Worm (Caenorhabditis elegans): ENCODE data around the gene srd-51.

The srd-51 gene

DNA sequence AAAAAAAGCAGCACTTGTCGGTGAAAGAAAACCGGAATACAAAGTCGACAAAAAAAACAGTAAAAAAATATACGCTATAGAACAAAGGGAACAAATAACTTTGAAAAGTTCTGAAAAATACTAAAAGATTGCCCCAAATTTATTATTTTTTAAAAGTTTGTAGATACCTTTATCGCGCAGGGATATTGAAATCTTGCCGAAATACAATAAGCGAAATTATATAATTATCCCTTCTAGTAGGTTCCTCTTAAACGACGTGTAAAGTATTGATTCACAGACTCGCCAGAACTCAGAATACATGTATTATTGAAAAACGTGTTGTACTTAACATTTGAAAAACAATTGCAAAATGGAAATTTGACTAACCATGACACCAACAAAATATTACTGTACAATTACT, 29.7 kb upstream of the srd-51 start (continued):
- TF ChIP-seq snpc-4 (tag; optimal IDR thresholded peaks at IDR 0.05) (peak; percentile 81), dpl-1 (GFP tag; optimal IDR thresholded peaks at IDR 0.05) (peak; percentile 38 to 46 (median 40)), fkh-8 (tag; optimal IDR thresholded peaks at IDR 0.05) (peak; percentile 82), pax-3 (tag; optimal IDR thresholded peaks at IDR 0.05) (peak; percentile 63), aha-1 (tag; optimal IDR thresholded peaks at IDR 0.05) (no peak), nhr-47 (tag; optimal IDR thresholded peaks at IDR 0.05) (peak; percentile 97), ztf-4 (tag; optimal IDR thresholded peaks at IDR 0.05) (peak; percentile 90), vab-15 (tag; optimal IDR thresholded peaks at IDR 0.05) (no peak), irx-1 (tag; optimal IDR thresholded peaks at IDR 0.05) (peak; percentile 95), pag-3 (tag; optimal IDR thresholded peaks at IDR 0.05; ENCODE audit: borderline replicate concordance, insufficient read depth) (no peak), mef-2 (tag; optimal IDR thresholded peaks at IDR 0.05) (peak; percentile 61), lin-14 (GFP tag; optimal IDR thresholded peaks at IDR 0.05) (peak; percentile 88), swsn-7 (tag; optimal IDR thresholded peaks at IDR 0.05) (peak; percentile 89), ceh-63 (GFP tag; optimal IDR thresholded peaks at IDR 0.05) (no peak), lir-3 (tag; optimal IDR thresholded peaks at IDR 0.05; ENCODE audit: poor library complexity) (peak; percentile 81), elt-3 (tag; optimal IDR thresholded peaks at IDR 0.05) (peak in 3 of 6 experiments; percentile 13 to 95 (median 70)), C04F5.9 (tag; optimal IDR thresholded peaks at IDR 0.05) (peak; percentile 32), mdl-1 (tag; optimal IDR thresholded peaks at IDR 0.05) (peak in 1 of 2 experiments; percentile 27), alr-1 (tag; optimal IDR thresholded peaks at IDR 0.05; ENCODE audit: borderline replicate concordance) (no peak), C16A3.4 (tag; optimal IDR thresholded peaks at IDR 0.05) (peak; percentile 97), snu-23 (GFP tag; optimal IDR thresholded peaks at IDR 0.05) (peak; percentile 97), Y116A8C.19 (tag; optimal IDR thresholded peaks at IDR 0.05; ENCODE audit: borderline replicate concordance) (no peak), nhr-77 (tag; optimal IDR thresholded peaks at IDR 0.05) (peak; percentile 87), efl-1 (optimal IDR thresholded peaks at IDR 0.05) (peak; percentile 68 to 69), efl-1 (GFP tag; optimal IDR thresholded peaks at IDR 0.05 in 1 of 2) (peak; percentile 16 to 92), nhr-20 (tag; optimal IDR thresholded peaks at IDR 0.05) (peak; percentile 91), nhr-90 (tag; optimal IDR thresholded peaks at IDR 0.05; ENCODE audit: poor library complexity) (peak; percentile 95), nhr-19 (GFP tag; conservative IDR thresholded peaks at IDR 0.05) (peak; percentile 94), rnt-1 (tag; optimal IDR thresholded peaks at IDR 0.05) (peak; percentile 24), mep-1 (tag; optimal IDR thresholded peaks at IDR 0.05) (peak; percentile 94), ztf-11 (tag; optimal IDR thresholded peaks at IDR 0.05) (peak; percentile 47 to 69), aly-2 (tag; optimal IDR thresholded peaks at IDR 0.05) (peak; percentile 88), unc-86 (tag; optimal IDR thresholded peaks at IDR 0.05) (peak; percentile 75), fkh-4 (tag; optimal IDR thresholded peaks at IDR 0.05; ENCODE audit: borderline replicate concordance) (peak; percentile 72), unc-62 (GFP tag; optimal IDR thresholded peaks at IDR 0.05) (no peak), dsc-1 (tag; optimal IDR thresholded peaks at IDR 0.05) (peak; percentile 98), unc-130 (tag; optimal IDR thresholded peaks at IDR 0.05) (no peak), nhr-84 (tag; optimal IDR thresholded peaks at IDR 0.05) (no peak), egl-27 (tag; optimal IDR thresholded peaks at IDR 0.05) (peak; percentile 12), zag-1 (tag; optimal IDR thresholded peaks at IDR 0.05) (peak; percentile 59), nhr-11 (tag; optimal IDR thresholded peaks at IDR 0.05) (peak; percentile 95), tbx-2 (tag; optimal IDR thresholded peaks at IDR 0.05) (peak; percentile 91), hpl-2 (GFP tag; optimal IDR thresholded peaks at IDR 0.05) (peak; percentile 93), hlh-4 (tag; optimal IDR thresholded peaks at IDR 0.05) (no peak), sptf-1 (tag; optimal IDR thresholded peaks at IDR 0.05) (no peak), hlh-17 (GFP tag; optimal IDR thresholded peaks at IDR 0.05; ENCODE audit: borderline replicate concordance) (no peak), efl-3 (GFP tag; optimal IDR thresholded peaks at IDR 0.05) (peak; percentile 63), blmp-1 (tag; optimal IDR thresholded peaks at IDR 0.05) (peak; percentile 27), skn-1 (tag; optimal IDR thresholded peaks at IDR 0.05) (peak; percentile 91), ama-1 (optimal IDR thresholded peaks at IDR 0.05) (no peak), ceh-88 (GFP tag; IDR thresholded peaks at IDR 0.05) (peak; percentile 80), ets-5 (GFP tag; IDR thresholded peaks at IDR 0.05) (no peak), lsy-2 (tag; optimal IDR thresholded peaks at IDR 0.05) (peak; percentile 88)
